Worm (Caenorhabditis elegans) whole organism, L4 larva: ENCODE data around the gene T24G10.2.

ENCODE experiments used
- D1046.2 ChIP-seq: fragments of 200-800 bp; sonication (Bioruptor generic); IDR thresholded peaks from 2 replicates; pipeline ENCODE4 v1.3.6; 2022; ENCODE audit warnings: missing genetic modification characterization, missing compliant biosample characterization
- F26F4.8 ChIP-seq: fragments of 200-800 bp; sonication (Bioruptor generic); conservative IDR thresholded peaks from 2 replicates; pipeline ENCODE4 v1.3.6; 2022; ENCODE audit warnings: missing genetic modification characterization, missing compliant biosample characterization
- F37D6.2 ChIP-seq: sonication (generic microtip); optimal IDR thresholded peaks from 2 replicates; lab custom pipeline; 2016; ENCODE audit warnings: mild to moderate bottlenecking, missing genetic modification characterization, missing compliant biosample characterization
- F49E8.2 ChIP-seq: sonication (generic microtip); optimal IDR thresholded peaks from 2 replicates; lab custom pipeline; 2016; ENCODE audit warnings: missing compliant biosample characterization, mild to moderate bottlenecking, missing genetic modification characterization, borderline replicate concordance
- Y48G9A.11 ChIP-seq: fragments of 200-800 bp; sonication (Bioruptor generic); IDR thresholded peaks from 2 replicates; pipeline ENCODE4 v1.3.6; 2022; ENCODE audit warnings: missing genetic modification reagents, missing genetic modification characterization, missing compliant biosample characterization
- Y5F2A.4 ChIP-seq: fragments of 200-800 bp; sonication (Bioruptor generic); optimal IDR thresholded peaks from 2 replicates; lab custom pipeline; 2018; ENCODE audit warnings: mild to moderate bottlenecking, missing genetic modification characterization, missing compliant biosample characterization
- aha-1 ChIP-seq: fragments of 150-350 bp; peaks from one replicate; lab custom pipeline; 2014; ENCODE audit warnings: missing biosample characterization, missing genetic modification characterization
- ama-1 ChIP-seq: fragments of 150-350 bp; optimal IDR thresholded peaks from 2 replicates; lab custom pipeline; 2014; ENCODE audit warnings: inconsistent platforms, mixed read lengths
- ceh-20 ChIP-seq: fragments of 200-800 bp; sonication (Bioruptor generic); IDR thresholded peaks from 2 replicates; pipeline ENCODE4 v1.3.6; 2022; ENCODE audit warnings: missing genetic modification reagents, missing genetic modification characterization, missing compliant biosample characterization
- ceh-28 ChIP-seq: fragments of 150-350 bp; optimal IDR thresholded peaks from 2 replicates; lab custom pipeline; 2014; ENCODE audit warnings: missing biosample characterization, missing genetic modification reagents, missing genetic modification characterization
- ceh-44 ChIP-seq: fragments of 200-800 bp; sonication (Bioruptor generic); IDR thresholded peaks from 2 replicates; pipeline ENCODE4 v1.3.6; 2022; ENCODE audit warnings: missing genetic modification reagents, missing genetic modification characterization, missing compliant biosample characterization
- ceh-82 ChIP-seq: sonication (generic microtip); optimal IDR thresholded peaks from 2 replicates; lab custom pipeline; 2017; ENCODE audit warnings: missing biosample characterization, missing genetic modification characterization
- cey-2 ChIP-seq: sonication (generic microtip); optimal IDR thresholded peaks from 3 replicates; lab custom pipeline; 2017; ENCODE audit warnings: missing genetic modification characterization, mild to moderate bottlenecking, missing compliant biosample characterization, antibody characterized with exemption, borderline replicate concordance; ENCODE audit not compliant: insufficient read depth
- dmd-8 ChIP-seq: fragments of 200-800 bp; sonication (Bioruptor generic); IDR thresholded peaks from 2 replicates; pipeline ENCODE4 v1.3.6; 2022; ENCODE audit warnings: missing genetic modification characterization, missing compliant biosample characterization
- dve-1 ChIP-seq: sonication (generic microtip); optimal IDR thresholded peaks from 2 replicates; lab custom pipeline; 2017; ENCODE audit warnings: antibody characterized with exemption, mild to moderate bottlenecking, missing genetic modification characterization, missing compliant biosample characterization; ENCODE audit not compliant: insufficient read depth
- egl-43 ChIP-seq: fragments of 200-800 bp; sonication (Bioruptor generic); IDR thresholded peaks from 2 replicates; pipeline ENCODE4 v1.3.6; 2022; ENCODE audit warnings: missing genetic modification reagents, missing genetic modification characterization, missing compliant biosample characterization
- fkh-10 ChIP-seq: fragments of 150-350 bp; optimal IDR thresholded peaks from 2 replicates; lab custom pipeline; 2014; ENCODE audit warnings: missing biosample characterization, missing genetic modification reagents, missing genetic modification characterization
- fos-1 ChIP-seq: fragments of 150-350 bp; optimal IDR thresholded peaks from 2 replicates; lab custom pipeline; 2014; ENCODE audit warnings: missing biosample characterization, missing genetic modification characterization
- gei-8 ChIP-seq: fragments of 200-800 bp; sonication (Bioruptor generic); optimal IDR thresholded peaks from 2 replicates; lab custom pipeline; 2018; ENCODE audit warnings: mild to moderate bottlenecking, missing genetic modification characterization, missing compliant biosample characterization
- hif-1 ChIP-seq, 2 experiments: sonication (generic microtip); optimal IDR thresholded peaks; 2 replicates each; lab custom pipeline; 2016 to 2017; ENCODE audit warnings: missing compliant biosample characterization in 2 of 2, missing genetic modification characterization in 2 of 2, missing genetic modification reagents in 2 of 2, missing genotype in 2 of 2, mild to moderate bottlenecking in 1 of 2
- hmg-1.1 ChIP-seq: fragments of 200-800 bp; sonication (Bioruptor generic); IDR thresholded peaks from 2 replicates; pipeline ENCODE4 v1.3.6; 2022; ENCODE audit warnings: missing genetic modification reagents, missing genetic modification characterization, missing compliant biosample characterization
- lim-7 ChIP-seq: fragments of 200-800 bp; sonication (Bioruptor generic); IDR thresholded peaks from 2 replicates; pipeline ENCODE4 v1.3.6; 2022; ENCODE audit warnings: missing genetic modification characterization, missing compliant biosample characterization
- lin-15B ChIP-seq: fragments of 150-350 bp; sonication (generic microtip); optimal IDR thresholded peaks from 3 replicates; lab custom pipeline; 2014; ENCODE audit warnings: missing biosample characterization, missing genetic modification characterization
- lin-29 ChIP-seq: fragments of 200-800 bp; sonication (Bioruptor generic); IDR thresholded peaks from 2 replicates; pipeline ENCODE4 v1.3.6; 2022; ENCODE audit warnings: missing genetic modification reagents, missing genetic modification characterization, missing compliant biosample characterization
- lir-3 ChIP-seq: sonication (generic microtip); optimal IDR thresholded peaks from 2 replicates; lab custom pipeline; 2016; ENCODE audit warnings: mild to moderate bottlenecking, missing genetic modification characterization, missing compliant biosample characterization
- lsy-2 ChIP-seq, 2 experiments: fragments of 150-350 bp in 1 of 2; sonication (generic microtip) in 1 of 2; optimal IDR thresholded peaks; 2 replicates each; lab custom pipeline; 2014 to 2017; ENCODE audit warnings: missing biosample characterization in 2 of 2, missing genetic modification characterization in 2 of 2
- mdl-1 ChIP-seq, 2 experiments: fragments of 150-350 bp in 1 of 2; sonication (generic microtip) in 1 of 2; optimal IDR thresholded peaks; 2 replicates each; lab custom pipeline; 2014 to 2017; ENCODE audit warnings: missing biosample characterization in 2 of 2, missing genetic modification characterization in 2 of 2
- mdt-29 ChIP-seq: fragments of 200-800 bp; sonication (Bioruptor generic); IDR thresholded peaks from 2 replicates; pipeline ENCODE4 v1.3.6; 2022; ENCODE audit warnings: missing genetic modification reagents, missing genetic modification characterization, missing compliant biosample characterization
- mes-2 ChIP-seq: sonication (generic microtip); optimal IDR thresholded peaks from 2 replicates; lab custom pipeline; 2016; ENCODE audit warnings: missing genotype, mild to moderate bottlenecking, missing genetic modification characterization, missing compliant biosample characterization; ENCODE audit not compliant: poor library complexity, severe bottlenecking
- mxl-3 ChIP-seq: fragments of 200-800 bp; sonication (Bioruptor generic); optimal IDR thresholded peaks from 2 replicates; lab custom pipeline; 2018; ENCODE audit warnings: mild to moderate bottlenecking, missing genetic modification characterization, missing compliant biosample characterization
- nhr-111 ChIP-seq: fragments of 200-800 bp; sonication (Bioruptor generic); optimal IDR thresholded peaks from 2 replicates; lab custom pipeline; 2018; ENCODE audit warnings: mild to moderate bottlenecking, missing genetic modification characterization, missing compliant biosample characterization
- nhr-28 ChIP-seq: fragments of 150-350 bp; optimal IDR thresholded peaks from 2 replicates; lab custom pipeline; 2014; ENCODE audit warnings: missing biosample characterization, missing genetic modification characterization
- nhr-41 ChIP-seq: fragments of 200-800 bp; sonication (Bioruptor generic); IDR thresholded peaks from 2 replicates; pipeline ENCODE4 v1.3.6; 2022; ENCODE audit warnings: missing genetic modification reagents, missing genetic modification characterization, missing compliant biosample characterization
- nhr-6 ChIP-seq: fragments of 150-350 bp; optimal IDR thresholded peaks from 2 replicates; lab custom pipeline; 2014; ENCODE audit warnings: missing biosample characterization, missing genetic modification characterization
- nhr-76 ChIP-seq: fragments of 150-350 bp; optimal IDR thresholded peaks from 2 replicates; lab custom pipeline; 2014; ENCODE audit warnings: missing biosample characterization, missing genetic modification characterization
- rbr-2 ChIP-seq: sonication (generic microtip); optimal IDR thresholded peaks from 2 replicates; lab custom pipeline; 2016; ENCODE audit warnings: missing genotype, missing genetic modification characterization, missing compliant biosample characterization
- saeg-2 ChIP-seq: fragments of 200-800 bp; sonication (Bioruptor generic); IDR thresholded peaks from 2 replicates; pipeline ENCODE4 v1.3.6; 2022; ENCODE audit warnings: missing genetic modification reagents, missing genetic modification characterization, missing compliant biosample characterization
- sdz-12 ChIP-seq: fragments of 200-800 bp; sonication (Bioruptor generic); optimal IDR thresholded peaks from 2 replicates; lab custom pipeline; 2018; ENCODE audit warnings: mild to moderate bottlenecking, missing genetic modification characterization, missing compliant biosample characterization
- set-16 ChIP-seq: fragments of 200-800 bp; sonication (Bioruptor generic); IDR thresholded peaks from 2 replicates; pipeline ENCODE4 v1.3.6; 2022; ENCODE audit warnings: missing genetic modification reagents, missing genetic modification characterization, missing compliant biosample characterization
- snpc-1.2 ChIP-seq: fragments of 200-800 bp; sonication (Bioruptor generic); IDR thresholded peaks from 2 replicates; pipeline ENCODE4 v1.3.6; 2022; ENCODE audit warnings: missing genetic modification reagents, missing genetic modification characterization, missing compliant biosample characterization
- unc-130 ChIP-seq: sonication (generic microtip); optimal IDR thresholded peaks from 2 replicates; lab custom pipeline; 2016; ENCODE audit warnings: missing genetic modification reagents, missing genetic modification characterization, missing compliant biosample characterization
- unc-39 ChIP-seq: sonication (generic microtip); optimal IDR thresholded peaks from 2 replicates; lab custom pipeline; 2017; ENCODE audit warnings: missing biosample characterization, missing genetic modification characterization
- unc-62 ChIP-seq, 3 experiments: fragments of 150-350 bp in 1 of 3; sonication (generic microtip); optimal IDR thresholded peaks in 2 of 3; peaks in 1 of 3; 1 replicate in 1 of 3; 2 replicates in 2 of 3; lab custom pipeline; 2014 to 2017; ENCODE audit warnings: missing biosample characterization in 3 of 3, missing genetic modification characterization in 3 of 3, missing genetic modification reagents in 3 of 3, missing genotype in 1 of 3
- vab-7 ChIP-seq: fragments of 200-800 bp; sonication (Bioruptor generic); IDR thresholded peaks from 2 replicates; pipeline ENCODE4 v1.3.6; 2022; ENCODE audit warnings: missing genetic modification reagents, missing genetic modification characterization, missing compliant biosample characterization
- zag-1 ChIP-seq: fragments of 150-350 bp; optimal IDR thresholded peaks from 2 replicates; lab custom pipeline; 2014; ENCODE audit warnings: missing biosample characterization, missing genetic modification characterization
- zip-2 ChIP-seq: fragments of 150-350 bp; optimal IDR thresholded peaks from 2 replicates; lab custom pipeline; 2014; ENCODE audit warnings: missing biosample characterization, missing genetic modification characterization
- ztf-7 ChIP-seq: fragments of 150-350 bp; optimal IDR thresholded peaks from 2 replicates; lab custom pipeline; 2014; ENCODE audit warnings: missing biosample characterization, missing genetic modification characterization

Gene T24G10.2

ce11 chrIII:5450430-5450829 lies 7.9 kb upstream of the T24G10.2 start, which contains the start of gene paa-1:
Gene paa-1, plus strand, starts transcription at chrIII:5450730.
- TF ChIP-seq saeg-2 (GFP tag; lab: Robert Waterston, UW) (no peak), nhr-41 (GFP tag; lab: Robert Waterston, UW) (no peak), nhr-111 (GFP tag; lab: Kevin White, UChicago) (no peak), vab-7 (GFP tag; lab: Robert Waterston, UW) (no peak), egl-43 (no peak), set-16 (GFP tag; lab: Robert Waterston, UW) (no peak), rbr-2 (no peak), ceh-44 (GFP tag; lab: Robert Waterston, UW) (no peak), hmg-1.1 (GFP tag; lab: Robert Waterston, UW) (no peak), F49E8.2 (tag; lab: Kevin White, UChicago) (no peak), gei-8 (GFP tag; lab: Kevin White, UChicago) (no peak), nhr-28 (tag; lab: Kevin White, UChicago) (no peak), lir-3 (tag; lab: Kevin White, UChicago) (no peak), cey-2 (tag; lab: Kevin White, UChicago) (no peak), D1046.2 (no peak), mdl-1 (tag; optimal IDR thresholded peaks at IDR 0.05; lab: Kevin White, UChicago) (no peak), mxl-3 (GFP tag; lab: Kevin White, UChicago) (no peak), ztf-7 (tag; lab: Kevin White, UChicago) (no peak), ama-1 (no peak), dve-1 (tag; lab: Kevin White, UChicago) (no peak)

ce11 chrIII:5449762-5450308 lies 7.3 kb upstream of the T24G10.2 start, which contains the start of gene F48E8.8:
Gene F48E8.8, minus strand, starts transcription at chrIII:5449812.
- TF ChIP-seq ceh-28 (tag; lab: Kevin White, UChicago) = no peak
- peak; percentile 21 for TF ChIP-seq nhr-6 (tag; lab: Kevin White, UChicago)
- no peak for TF ChIP-seq lir-3 (tag; lab: Kevin White, UChicago)
- TF ChIP-seq mdl-1 (tag; optimal IDR thresholded peaks at IDR 0.05; lab: Kevin White, UChicago) = peak in 1 of 2 experiments; percentile 36
- TF ChIP-seq hif-1 (tag; optimal IDR thresholded peaks at IDR 0.05; lab: Kevin White, UChicago) = peak in 1 of 2 experiments; percentile 46
- no peak for TF ChIP-seq F26F4.8 (GFP tag; lab: Robert Waterston, UW)
- TF ChIP-seq lim-7 (GFP tag; lab: Robert Waterston, UW) = no peak
- TF ChIP-seq vab-7 (GFP tag; lab: Robert Waterston, UW) = 0 out of 2 replicates have a peak, but pooled peaks have one; percentile 12
- TF ChIP-seq lin-15B (tag; lab: Kevin White, UChicago) = no peak
- no peak for TF ChIP-seq lin-29 (GFP tag; lab: Robert Waterston, UW)
- no peak for TF ChIP-seq fos-1 (tag; lab: Kevin White, UChicago)
- TF ChIP-seq Y48G9A.11 = no peak
- no peak for TF ChIP-seq gei-8 (GFP tag; lab: Kevin White, UChicago)
- TF ChIP-seq unc-39 (tag; lab: Kevin White, UChicago) = no peak
- peak; percentile 58 for TF ChIP-seq rbr-2
- TF ChIP-seq set-16 (GFP tag; lab: Robert Waterston, UW) = peak; percentile 44; the same call in 1 of the 2 replicates
- TF ChIP-seq unc-62 (GFP tag; optimal IDR thresholded peaks at IDR 0.05 in 1 of 2; lab: Kevin White, UChicago) = peak in 1 of 2 experiments; percentile 89
- no peak for TF ChIP-seq unc-62 (tag; optimal IDR thresholded peaks at IDR 0.05; lab: Kevin White, UChicago)
- TF ChIP-seq nhr-76 (tag; lab: Kevin White, UChicago) = no peak
- peak; percentile 68 for TF ChIP-seq dve-1 (tag; lab: Kevin White, UChicago)
- TF ChIP-seq ceh-20 (GFP tag; lab: Robert Waterston, UW) = no peak
- TF ChIP-seq mes-2 (tag; lab: Kevin White, UChicago) = peak; percentile 73
- no peak for TF ChIP-seq dmd-8
- TF ChIP-seq mdt-29 (GFP tag; lab: Robert Waterston, UW) = no peak
- no peak for TF ChIP-seq snpc-1.2 (GFP tag; lab: Robert Waterston, UW)
- no peak for TF ChIP-seq zag-1 (tag; lab: Kevin White, UChicago)
- peak in 1 of 2 experiments; percentile 77 for TF ChIP-seq lsy-2 (tag; optimal IDR thresholded peaks at IDR 0.05; lab: Kevin White, UChicago)
- TF ChIP-seq sdz-12 (GFP tag; lab: Kevin White, UChicago) = no peak
- TF ChIP-seq unc-130 (GFP tag; lab: Kevin White, UChicago) = no peak
- TF ChIP-seq aha-1 = peak; percentile 95
- TF ChIP-seq zip-2 (tag; lab: Kevin White, UChicago) = no peak
- TF ChIP-seq D1046.2 = no peak
- TF ChIP-seq egl-43 = no peak
- no peak for TF ChIP-seq Y5F2A.4 (GFP tag; lab: Kevin White, UChicago)
- TF ChIP-seq ceh-82 (tag; lab: Kevin White, UChicago) = no peak
- no peak for TF ChIP-seq F37D6.2
- TF ChIP-seq fkh-10 (GFP tag; lab: Kevin White, UChicago) = no peak
